Worm (Caenorhabditis elegans): ENCODE results near the gene srp-6.

Gene srp-6

ce11 chrV:7399202-7399601 is 13.3 kb upstream of the srp-6 start, which contains the start of gene gst-41:
Gene gst-41, minus strand, starts transcription at chrV:7399302.
- no peak for TF ChIP-seq unc-39 (tag; optimal IDR thresholded peaks at IDR 0.05)
- TF ChIP-seq nhr-129 (tag; optimal IDR thresholded peaks at IDR 0.05) = no peak
- TF ChIP-seq ztf-1 (GFP tag; conservative IDR thresholded peaks at IDR 0.05) = no peak
- TF ChIP-seq sma-3 (GFP tag; optimal IDR thresholded peaks at IDR 0.05) = no peak
- no peak for TF ChIP-seq elt-1 (tag; optimal IDR thresholded peaks at IDR 0.05)
- no peak for TF ChIP-seq snpc-4 (tag; optimal IDR thresholded peaks at IDR 0.05)
- no peak for TF ChIP-seq lin-39 (tag; optimal IDR thresholded peaks at IDR 0.05)
- no peak for TF ChIP-seq sma-9 (GFP tag; optimal IDR thresholded peaks at IDR 0.05)
- TF ChIP-seq sma-9 (tag; optimal IDR thresholded peaks at IDR 0.05) = no peak
- TF ChIP-seq ztf-11 (tag; optimal IDR thresholded peaks at IDR 0.05) = no peak
- no peak for TF ChIP-seq nhr-23 (tag; optimal IDR thresholded peaks at IDR 0.05)

- TF ChIP-seq nhr-12 (tag; optimal IDR thresholded peaks at IDR 0.05) (no peak), nhr-23 (tag; optimal IDR thresholded peaks at IDR 0.05) (no peak), gmeb-1 (tag; optimal IDR thresholded peaks at IDR 0.05) (no peak), ztf-11 (tag; optimal IDR thresholded peaks at IDR 0.05) (no peak), unc-55 (GFP tag; optimal IDR thresholded peaks at IDR 0.05) (no peak), F13H6.1 (tag; optimal IDR thresholded peaks at IDR 0.05) (no peak), mab-5 (tag; optimal IDR thresholded peaks at IDR 0.05) (no peak)
Observed at ce11 chrV:7395359-7395758, 9.5 kb upstream of the srp-6 start, which contains the start of gene srx-9. Gene srx-9, minus strand, starts transcription at chrV:7395459.

- TF ChIP-seq alr-1 (tag; optimal IDR thresholded peaks at IDR 0.05) = no peak
- TF ChIP-seq aly-2 (tag; optimal IDR thresholded peaks at IDR 0.05) = no peak
- TF ChIP-seq nhr-129 (tag; optimal IDR thresholded peaks at IDR 0.05) = no peak
- peak; percentile 70 for TF ChIP-seq fos-1 (tag; optimal IDR thresholded peaks at IDR 0.05)
- TF ChIP-seq nhr-77 (tag; optimal IDR thresholded peaks at IDR 0.05) = no peak
Observed at ce11 chrV:7391933-7392332, 6.0 kb upstream of the srp-6 start, which contains the start of gene fbxa-105. Gene fbxa-105, minus strand, starts transcription at chrV:7392029.

ce11 chrV:7389771-7390170 is 3.9 kb upstream of the srp-6 start, which contains the start of gene C02H6.1:
Gene C02H6.1, minus strand, starts transcription at chrV:7389871.
- TF ChIP-seq elt-1 (tag; optimal IDR thresholded peaks at IDR 0.05) (no peak), unc-39 (tag; optimal IDR thresholded peaks at IDR 0.05) (no peak), aly-2 (tag; optimal IDR thresholded peaks at IDR 0.05) (no peak), lin-11 (tag; optimal IDR thresholded peaks at IDR 0.05) (no peak), elt-3 (tag; optimal IDR thresholded peaks at IDR 0.05) (no peak), ama-1 (optimal IDR thresholded peaks at IDR 0.05) (no peak), ZK546.5 (tag; optimal IDR thresholded peaks at IDR 0.05) (no peak), dmd-4 (tag; optimal IDR thresholded peaks at IDR 0.05) (no peak), unc-55 (GFP tag; optimal IDR thresholded peaks at IDR 0.05) (no peak), sma-9 (GFP tag; optimal IDR thresholded peaks at IDR 0.05) (no peak), sma-9 (tag; optimal IDR thresholded peaks at IDR 0.05) (no peak), nhr-237 (tag; optimal IDR thresholded peaks at IDR 0.05) (no peak), ceh-82 (tag; optimal IDR thresholded peaks at IDR 0.05) (no peak), nhr-21 (tag; optimal IDR thresholded peaks at IDR 0.05) (no peak), nhr-129 (tag; optimal IDR thresholded peaks at IDR 0.05) (no peak), blmp-1 (tag; optimal IDR thresholded peaks at IDR 0.05; ENCODE audit: insufficient read depth) (no peak), mab-5 (tag; optimal IDR thresholded peaks at IDR 0.05) (no peak), lin-39 (tag; optimal IDR thresholded peaks at IDR 0.05) (no peak)

ce11 chrV:7387755-7388154 is 1.9 kb upstream of the srp-6 start, which contains the start of gene C02H6.3:
Gene C02H6.3, minus strand, starts transcription at chrV:7387855.
- TF ChIP-seq nhr-25 (tag; optimal IDR thresholded peaks at IDR 0.05) = no peak
- TF ChIP-seq mab-5 (tag; optimal IDR thresholded peaks at IDR 0.05) = no peak
- no peak for TF ChIP-seq nhr-237 (tag; optimal IDR thresholded peaks at IDR 0.05)
- TF ChIP-seq crh-2 (tag; optimal IDR thresholded peaks at IDR 0.05) = no peak
- TF ChIP-seq unc-39 (tag; optimal IDR thresholded peaks at IDR 0.05) = no peak
- TF ChIP-seq unc-55 (GFP tag; optimal IDR thresholded peaks at IDR 0.05) = no peak
- no peak for TF ChIP-seq mdl-1 (tag; optimal IDR thresholded peaks at IDR 0.05)
- no peak for TF ChIP-seq sma-9 (GFP tag; optimal IDR thresholded peaks at IDR 0.05)
- no peak for TF ChIP-seq sma-9 (tag; optimal IDR thresholded peaks at IDR 0.05)

ce11 chrV:7381008-7381407 is 4.9 kb downstream of the srp-6 start, which contains the start of gene C03G6.17:
Gene C03G6.17, minus strand, starts transcription at chrV:7381108.
- TF ChIP-seq fos-1 (tag; optimal IDR thresholded peaks at IDR 0.05) (no peak), nhr-11 (tag; optimal IDR thresholded peaks at IDR 0.05) (no peak)

Data from whole organism, L2 larva.